Worm (Caenorhabditis elegans) whole organism, L1 larva: Measurements from ENCODE around the gene glb-11.

Experiments used
- ces-1 ChIP-seq: fragments of 150-350 bp; optimal IDR thresholded peaks from 2 replicates; lab custom pipeline; 2014; ENCODE audit warnings: missing biosample characterization, missing genetic modification reagents, missing genetic modification characterization
- fkh-8 ChIP-seq: sonication (generic microtip); optimal IDR thresholded peaks from 2 replicates; lab custom pipeline; 2016; ENCODE audit warnings: mild to moderate bottlenecking, missing genetic modification characterization, missing compliant biosample characterization
- lin-13 ChIP-seq: fragments of 150-350 bp; optimal IDR thresholded peaks from 2 replicates; lab custom pipeline; 2014; ENCODE audit warnings: missing biosample characterization, missing genetic modification reagents, missing genetic modification characterization
- lsy-2 ChIP-seq, 2 experiments: fragments of 150-350 bp; optimal IDR thresholded peaks; 2 replicates each; lab custom pipeline; 2014; ENCODE audit warnings: missing biosample characterization in 2 of 2, missing genetic modification characterization in 2 of 2
- nhr-11 ChIP-seq: fragments of 150-350 bp; optimal IDR thresholded peaks from 2 replicates; lab custom pipeline; 2014; ENCODE audit warnings: missing biosample characterization, missing genetic modification characterization
- unc-62 ChIP-seq: fragments of 150-350 bp; optimal IDR thresholded peaks from 2 replicates; lab custom pipeline; 2014; ENCODE audit warnings: missing biosample characterization, missing genetic modification reagents, missing genetic modification characterization

DNA sequence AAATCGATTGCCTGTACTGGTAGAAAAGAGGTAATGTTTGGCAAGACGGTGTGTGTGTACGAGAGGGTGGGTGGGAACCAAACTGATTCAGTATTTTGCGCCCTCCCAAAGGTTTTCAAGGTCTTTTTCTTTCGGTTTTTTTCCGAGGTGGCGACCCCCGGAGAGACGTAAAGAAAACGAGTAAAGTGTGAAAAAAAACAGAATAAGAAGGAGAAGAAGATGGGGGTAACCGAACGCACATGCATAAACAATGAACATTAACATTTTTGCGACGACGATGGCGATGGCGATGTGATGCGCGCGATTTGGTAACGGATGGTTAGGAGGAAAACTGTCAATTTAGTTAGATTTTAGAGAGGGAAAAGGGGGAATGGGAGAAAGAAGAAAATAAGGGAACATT is 13.6 kb downstream of the glb-11 start:
- TF ChIP-seq lin-13 (GFP tag; lab: Kevin White, UChicago): no peak
- TF ChIP-seq ces-1 (GFP tag; lab: Kevin White, UChicago): no peak
- TF ChIP-seq lsy-2 (tag; optimal IDR thresholded peaks at IDR 0.05; lab: Kevin White, UChicago): no peak
- no peak for TF ChIP-seq fkh-8
- no peak for TF ChIP-seq nhr-11 (tag; lab: Kevin White, UChicago)
- TF ChIP-seq unc-62 (GFP tag; lab: Kevin White, UChicago): no peak
